Worm (Caenorhabditis elegans) whole organism, young adult: ENCODE data around the gene col-95.

Source experiments
- B0336.3 ChIP-seq: fragments of 200-800 bp; sonication (Bioruptor generic); IDR thresholded peaks from 2 replicates; pipeline ENCODE4 v1.3.6; 2022; ENCODE audit warnings: missing genetic modification characterization, missing compliant biosample characterization
- C17E4.6 ChIP-seq: fragments of 200-800 bp; sonication (Bioruptor generic); IDR thresholded peaks from 2 replicates; pipeline ENCODE4 v1.3.6; 2022; ENCODE audit warnings: missing genetic modification reagents, missing genetic modification characterization, missing compliant biosample characterization
- D2030.7 ChIP-seq: fragments of 200-800 bp; sonication (Bioruptor generic); IDR thresholded peaks from 2 replicates; pipeline ENCODE4 v1.3.6; 2022; ENCODE audit warnings: missing genetic modification reagents, missing genetic modification characterization, missing compliant biosample characterization
- F23B12.7 ChIP-seq: sonication (generic microtip); optimal IDR thresholded peaks from 2 replicates; lab custom pipeline; 2017; ENCODE audit warnings: missing genetic modification characterization, mild to moderate bottlenecking, missing compliant biosample characterization, antibody characterized with exemption, moderate library complexity; ENCODE audit not compliant: insufficient read depth
- F33H1.4 ChIP-seq: fragments of 200-800 bp; sonication (Bioruptor generic); IDR thresholded peaks from 2 replicates; pipeline ENCODE4 v1.3.6; 2022; ENCODE audit warnings: missing genetic modification reagents, missing genetic modification characterization, missing compliant biosample characterization
- F52B5.7 ChIP-seq: sonication (generic microtip); optimal IDR thresholded peaks from 2 replicates; lab custom pipeline; 2016; ENCODE audit warnings: mild to moderate bottlenecking, missing genetic modification characterization, missing compliant biosample characterization
- F55B11.4 ChIP-seq: sonication (generic microtip); optimal IDR thresholded peaks from 2 replicates; lab custom pipeline; 2016; ENCODE audit warnings: missing compliant biosample characterization, missing genetic modification characterization, borderline replicate concordance; ENCODE audit not compliant: insufficient read depth
- F57A8.1 ChIP-seq: fragments of 200-800 bp; sonication (Bioruptor generic); optimal IDR thresholded peaks from 2 replicates; lab custom pipeline; 2018; ENCODE audit warnings: mild to moderate bottlenecking, missing genetic modification characterization, moderate library complexity, missing compliant biosample characterization
- T07F8.4 ChIP-seq: sonication (generic microtip); optimal IDR thresholded peaks from 2 replicates; lab custom pipeline; 2016; ENCODE audit warnings: mild to moderate bottlenecking, missing genetic modification characterization, moderate library complexity, missing compliant biosample characterization
- Y53F4B.3 ChIP-seq: fragments of 200-800 bp; sonication (Bioruptor generic); IDR thresholded peaks from 2 replicates; pipeline ENCODE4 v1.3.6; 2022; ENCODE audit warnings: missing genetic modification reagents, missing genetic modification characterization, missing compliant biosample characterization
- Y56A3A.18 ChIP-seq: fragments of 200-800 bp; sonication (Bioruptor generic); IDR thresholded peaks from 2 replicates; pipeline ENCODE4 v1.3.6; 2022; ENCODE audit warnings: missing genetic modification reagents, missing genetic modification characterization, missing compliant biosample characterization
- Y67H2A.10 ChIP-seq: fragments of 200-800 bp; sonication (Bioruptor generic); conservative IDR thresholded peaks from 2 replicates; pipeline ENCODE4 v1.3.6; 2022; ENCODE audit warnings: missing genetic modification reagents, missing genetic modification characterization, missing compliant biosample characterization
- ZK185.1 ChIP-seq: sonication (generic microtip); optimal IDR thresholded peaks from 2 replicates; lab custom pipeline; 2016; ENCODE audit warnings: mild to moderate bottlenecking, missing genetic modification characterization, missing compliant biosample characterization; ENCODE audit not compliant: poor library complexity, severe bottlenecking
- aptf-2 ChIP-seq: fragments of 200-800 bp; sonication (Bioruptor generic); conservative IDR thresholded peaks from 2 replicates; pipeline ENCODE4 v1.3.6; 2022; ENCODE audit warnings: missing genetic modification reagents, missing genetic modification characterization, missing compliant biosample characterization
- atf-7 ChIP-seq: sonication (generic microtip); optimal IDR thresholded peaks from 2 replicates; lab custom pipeline; 2017; ENCODE audit warnings: mild to moderate bottlenecking, missing genetic modification characterization, missing compliant biosample characterization
- athp-1 ChIP-seq: sonication (generic microtip); optimal IDR thresholded peaks from 2 replicates; lab custom pipeline; 2017; ENCODE audit warnings: mild to moderate bottlenecking, missing genetic modification characterization, missing compliant biosample characterization
- bed-2 ChIP-seq: fragments of 200-800 bp; sonication (Bioruptor generic); IDR thresholded peaks from 2 replicates; pipeline ENCODE4 v1.3.6; 2022; ENCODE audit warnings: missing genetic modification reagents, missing genetic modification characterization, missing compliant biosample characterization
- cebp-1 ChIP-seq, 2 experiments: fragments of 200-800 bp in 1 of 2; sonication (Bioruptor generic) in 1 of 2; sonication (generic microtip) in 1 of 2; IDR thresholded peaks in 1 of 2; optimal IDR thresholded peaks in 1 of 2; 2 replicates each; pipeline versions ENCODE4 v1.3.6 to Lab custom; 2017 to 2022; ENCODE audit warnings: missing compliant biosample characterization in 2 of 2, missing genetic modification characterization in 2 of 2, mild to moderate bottlenecking in 1 of 2, missing genetic modification reagents in 1 of 2, moderate library complexity in 1 of 2
- ceh-100 ChIP-seq: fragments of 200-800 bp; sonication (Bioruptor generic); IDR thresholded peaks from 2 replicates; pipeline ENCODE4 v1.3.6; 2022; ENCODE audit warnings: missing genetic modification reagents, missing genetic modification characterization, missing compliant biosample characterization
- die-1 ChIP-seq: sonication (generic microtip); optimal IDR thresholded peaks from 2 replicates; lab custom pipeline; 2016; ENCODE audit warnings: missing genotype, mild to moderate bottlenecking, missing genetic modification characterization, missing compliant biosample characterization
- dpl-1 ChIP-seq: fragments of 150-350 bp; optimal IDR thresholded peaks from 2 replicates; lab custom pipeline; 2014; ENCODE audit warnings: missing biosample characterization, missing genetic modification reagents, missing genetic modification characterization
- efl-1 ChIP-seq: fragments of 150-350 bp; optimal IDR thresholded peaks from 2 replicates; lab custom pipeline; 2014; ENCODE audit warnings: missing biosample characterization, missing genetic modification reagents, missing genetic modification characterization
- hmg-20 ChIP-seq: fragments of 200-800 bp; sonication (Bioruptor generic); IDR thresholded peaks from 2 replicates; pipeline ENCODE4 v1.3.6; 2022; ENCODE audit warnings: missing genetic modification reagents, missing genetic modification characterization, missing compliant biosample characterization
- lag-1 ChIP-seq: fragments of 200-800 bp; sonication (Bioruptor generic); IDR thresholded peaks from 2 replicates; pipeline ENCODE4 v1.3.6; 2022; ENCODE audit warnings: missing genetic modification reagents, missing genetic modification characterization, missing compliant biosample characterization
- let-526 ChIP-seq: fragments of 200-800 bp; sonication (Bioruptor generic); IDR thresholded peaks from 2 replicates; pipeline ENCODE4 v1.3.6; 2022; ENCODE audit warnings: missing genetic modification reagents, missing genetic modification characterization, missing compliant biosample characterization
- lin-35 ChIP-seq, 3 experiments: fragments of 150-350 bp in 2 of 3; sonication (generic microtip) in 1 of 3; optimal IDR thresholded peaks; 2 replicates each; lab custom pipeline; 2014 to 2018; ENCODE audit warnings: missing biosample characterization in 3 of 3, missing genetic modification characterization in 3 of 3, missing genetic modification reagents in 3 of 3
- madf-10 ChIP-seq: sonication (generic microtip); optimal IDR thresholded peaks from 2 replicates; lab custom pipeline; 2016; ENCODE audit warnings: mild to moderate bottlenecking, missing genetic modification characterization, missing compliant biosample characterization
- madf-3 ChIP-seq: fragments of 200-800 bp; sonication (Bioruptor generic); IDR thresholded peaks from 2 replicates; pipeline ENCODE4 v1.3.6; 2022; ENCODE audit warnings: missing genetic modification reagents, missing genetic modification characterization, missing compliant biosample characterization
- mcd-1 ChIP-seq: fragments of 200-800 bp; sonication (Bioruptor generic); IDR thresholded peaks from 2 replicates; pipeline ENCODE4 v1.3.6; 2022; ENCODE audit warnings: missing genetic modification reagents, missing genetic modification characterization, missing compliant biosample characterization
- mxl-1 ChIP-seq: sonication (generic microtip); optimal IDR thresholded peaks from 2 replicates; lab custom pipeline; 2016; ENCODE audit warnings: missing genetic modification characterization, missing compliant biosample characterization
- nfya-2 ChIP-seq: fragments of 200-800 bp; sonication (Bioruptor generic); IDR thresholded peaks from 2 replicates; pipeline ENCODE4 v1.3.6; 2022; ENCODE audit warnings: missing genetic modification reagents, missing genetic modification characterization, missing compliant biosample characterization
- nfyb-1 ChIP-seq: fragments of 200-800 bp; sonication (Bioruptor generic); IDR thresholded peaks from 2 replicates; pipeline ENCODE4 v1.3.6; 2022; ENCODE audit warnings: missing genetic modification reagents, missing genetic modification characterization, missing compliant biosample characterization
- nhr-179 ChIP-seq: sonication (generic microtip); optimal IDR thresholded peaks from 2 replicates; lab custom pipeline; 2016; ENCODE audit warnings: mild to moderate bottlenecking, missing genetic modification characterization, missing compliant biosample characterization
- nhr-80 ChIP-seq: sonication (generic microtip); optimal IDR thresholded peaks from 2 replicates; lab custom pipeline; 2016; ENCODE audit warnings: missing genetic modification characterization, missing compliant biosample characterization
- nhr-90 ChIP-seq: sonication (generic microtip); optimal IDR thresholded peaks from 2 replicates; lab custom pipeline; 2016; ENCODE audit warnings: missing genotype, mild to moderate bottlenecking, missing genetic modification characterization, missing compliant biosample characterization
- pbrm-1 ChIP-seq: fragments of 200-800 bp; sonication (Bioruptor generic); IDR thresholded peaks from 2 replicates; pipeline ENCODE4 v1.3.6; 2022; ENCODE audit warnings: missing genetic modification reagents, missing genetic modification characterization, missing compliant biosample characterization
- rcor-1 ChIP-seq: fragments of 200-800 bp; sonication (Bioruptor generic); IDR thresholded peaks from 2 replicates; pipeline ENCODE4 v1.3.6; 2022; ENCODE audit warnings: missing genetic modification reagents, missing genetic modification characterization, missing compliant biosample characterization
- rec-8 ChIP-seq, 2 experiments: sonication (generic microtip); optimal IDR thresholded peaks; 2 replicates each; lab custom pipeline; 2016; ENCODE audit warnings: mild to moderate bottlenecking in 2 of 2, missing genetic modification characterization in 2 of 2, missing genetic modification reagents in 2 of 2, missing genotype in 2 of 2, missing biosample characterization in 1 of 2, missing compliant biosample characterization in 1 of 2, moderate library complexity in 1 of 2
- sea-2 ChIP-seq: fragments of 200-800 bp; sonication (Bioruptor generic); IDR thresholded peaks from 2 replicates; pipeline ENCODE4 v1.3.6; 2022; ENCODE audit warnings: missing genetic modification characterization, missing compliant biosample characterization
- snpc-1.1 ChIP-seq: sonication (generic microtip); optimal IDR thresholded peaks from 2 replicates; lab custom pipeline; 2017; ENCODE audit warnings: missing genetic modification characterization, mild to moderate bottlenecking, missing compliant biosample characterization, antibody characterized with exemption, moderate library complexity, missing genotype, missing genetic modification reagents; ENCODE audit not compliant: insufficient read depth
- snpc-3.4 ChIP-seq: sonication (generic microtip); optimal IDR thresholded peaks from 2 replicates; lab custom pipeline; 2017; ENCODE audit warnings: missing genetic modification characterization, mild to moderate bottlenecking, missing compliant biosample characterization, antibody characterized with exemption, moderate library complexity, missing genotype, missing genetic modification reagents
- somi-1 ChIP-seq: fragments of 200-800 bp; sonication (Bioruptor generic); optimal IDR thresholded peaks from 2 replicates; lab custom pipeline; 2018; ENCODE audit warnings: mild to moderate bottlenecking, missing genetic modification characterization, missing compliant biosample characterization
- tbp1 ChIP-seq: fragments of 200-800 bp; sonication (Bioruptor generic); optimal IDR thresholded peaks from 2 replicates; lab custom pipeline; 2018; ENCODE audit warnings: mild to moderate bottlenecking, missing genetic modification characterization, missing compliant biosample characterization
- xnd-1 ChIP-seq: sonication (generic microtip); optimal IDR thresholded peaks from 2 replicates; lab custom pipeline; 2016; ENCODE audit warnings: missing genotype, missing genetic modification reagents, missing genetic modification characterization, missing compliant biosample characterization
- zfh-2 ChIP-seq: fragments of 200-800 bp; sonication (Bioruptor generic); conservative IDR thresholded peaks from 2 replicates; pipeline ENCODE4 v1.3.6; 2022; ENCODE audit warnings: missing genetic modification reagents, missing genetic modification characterization, missing compliant biosample characterization
- ztf-25 ChIP-seq: fragments of 200-800 bp; sonication (Bioruptor generic); IDR thresholded peaks from 2 replicates; pipeline ENCODE4 v1.3.6; 2022; ENCODE audit warnings: missing genetic modification reagents, missing genetic modification characterization, missing compliant biosample characterization
- ztf-6 ChIP-seq: fragments of 200-800 bp; sonication (Bioruptor generic); IDR thresholded peaks from 2 replicates; pipeline ENCODE4 v1.3.6; 2022; ENCODE audit warnings: missing genetic modification reagents, missing genetic modification characterization, missing compliant biosample characterization

Gene col-95

ce11 chrIII:11692380-11692779, 11.4 kb upstream of the col-95 start (continued):
- TF ChIP-seq ztf-6 (GFP tag; lab: Robert Waterston, UW) (no peak), nfyb-1 (GFP tag; lab: Robert Waterston, UW) (peak; percentile 45; the same call in 1 of the 2 replicates), zfh-2 (GFP tag; lab: Robert Waterston, UW) (peak; percentile 46; the same call in 1 of the 2 replicates), bed-2 (GFP tag; lab: Robert Waterston, UW) (no peak), B0336.3 (peak; percentile 22; the same call in 1 of the 2 replicates), ceh-100 (no peak), F55B11.4 (tag; lab: Kevin White, UChicago) (no peak), snpc-3.4 (no peak), tbp1 (GFP tag; lab: Kevin White, UChicago) (no peak), rec-8 (tag; optimal IDR thresholded peaks at IDR 0.05; lab: Kevin White, UChicago) (no peak), Y56A3A.18 (GFP tag; lab: Robert Waterston, UW) (no peak), sea-2 (GFP tag; lab: Robert Waterston, UW) (no peak), nhr-90 (tag; lab: Kevin White, UChicago) (no peak), xnd-1 (tag; lab: Kevin White, UChicago) (no peak), dpl-1 (GFP tag; lab: Kevin White, UChicago) (no peak), somi-1 (GFP tag; lab: Kevin White, UChicago) (peak; percentile 12), athp-1 (peak; percentile 1), Y53F4B.3 (GFP tag; lab: Robert Waterston, UW) (no peak), mxl-1 (tag; lab: Kevin White, UChicago) (no peak), pbrm-1 (no peak), lin-35 (GFP tag; optimal IDR thresholded peaks at IDR 0.05; lab: Kevin White, UChicago) (no peak), nhr-179 (tag; lab: Kevin White, UChicago) (no peak), T07F8.4 (tag; lab: Kevin White, UChicago) (no peak), atf-7 (peak; percentile 40), D2030.7 (no peak), C17E4.6 (GFP tag; lab: Robert Waterston, UW) (no peak)

ce11 chrIII:11694506-11694947, 9.3 kb upstream of the col-95 start:
- TF ChIP-seq efl-1 (no peak), F33H1.4 (no peak), mcd-1 (GFP tag; lab: Robert Waterston, UW) (0 out of 2 replicates have a peak, but pooled peaks have one; percentile 25), pbrm-1 (peak; percentile 46; the same call in 1 of the 2 replicates), F57A8.1 (GFP tag; lab: Kevin White, UChicago) (no peak), sea-2 (GFP tag; lab: Robert Waterston, UW) (no peak), aptf-2 (no peak), F52B5.7 (tag; lab: Kevin White, UChicago) (peak; percentile 56), nfya-2 (GFP tag; lab: Robert Waterston, UW) (0 out of 2 replicates have a peak, but pooled peaks have one; percentile 72), madf-3 (GFP tag; lab: Robert Waterston, UW) (no peak), let-526 (GFP tag; lab: Robert Waterston, UW) (peak; percentile 58; the same call in 1 of the 2 replicates), snpc-1.1 (no peak), ztf-25 (GFP tag; lab: Robert Waterston, UW) (no peak), F23B12.7 (tag; lab: Kevin White, UChicago) (no peak), ZK185.1 (tag; lab: Kevin White, UChicago) (peak; percentile 65), madf-10 (tag; lab: Kevin White, UChicago) (no peak), die-1 (tag; lab: Kevin White, UChicago) (no peak), lag-1 (GFP tag; lab: Robert Waterston, UW) (no peak), rcor-1 (GFP tag; lab: Robert Waterston, UW) (no peak), cebp-1 (GFP tag; IDR thresholded peaks at IDR 0.05; lab: Robert Waterston, UW) (no peak), cebp-1 (tag; optimal IDR thresholded peaks at IDR 0.05; lab: Kevin White, UChicago) (peak; percentile 23), nhr-80 (tag; lab: Kevin White, UChicago) (no peak), T07F8.4 (tag; lab: Kevin White, UChicago) (no peak), Y67H2A.10 (GFP tag; lab: Robert Waterston, UW) (no peak), hmg-20 (0 out of 2 replicates have a peak, but pooled peaks have one; percentile 21)
